Fruit fly (Drosophila melanogaster) whole organism, embryonic: ENCODE measurements around the gene CG32036.
A peak's percentile ranks its signal among the peaks of the same experiment; 100 is the strongest.

Experiments used
- ATbp ChIP-seq: fragments of 200-800 bp; sonication (Bioruptor generic); optimal IDR thresholded peaks from 2 replicates; lab custom pipeline; 2017; ENCODE audit warnings: missing biosample characterization, mild to moderate bottlenecking, missing genetic modification characterization, missing genetic modification reagents
- Asciz ChIP-seq: fragments of 200-800 bp; sonication (Bioruptor generic); optimal IDR thresholded peaks from 2 replicates; lab custom pipeline; 2017; ENCODE audit warnings: missing biosample characterization, mild to moderate bottlenecking, missing genetic modification characterization, missing genetic modification reagents
- Bdp1 ChIP-seq: fragments of 200-800 bp; sonication (Bioruptor generic); optimal IDR thresholded peaks from 3 replicates; lab custom pipeline; 2016; ENCODE audit warnings: missing biosample characterization, missing genetic modification characterization
- CG12071 ChIP-seq: fragments of 200-800 bp; sonication (Bioruptor generic); optimal IDR thresholded peaks from 3 replicates; lab custom pipeline; 2018; ENCODE audit warnings: missing biosample characterization, mild to moderate bottlenecking, missing genetic modification characterization
- CG12659 ChIP-seq: fragments of 200-800 bp; sonication (Bioruptor generic); optimal IDR thresholded peaks from 3 replicates; lab custom pipeline; 2017; ENCODE audit warnings: mild to moderate bottlenecking, missing biosample characterization, missing genetic modification reagents, missing genetic modification characterization
- CG12769 ChIP-seq: fragments of 200-800 bp; sonication (Bioruptor generic); optimal IDR thresholded peaks from 2 replicates; lab custom pipeline; 2019; ENCODE audit warnings: missing biosample characterization, mild to moderate bottlenecking, missing genetic modification characterization, moderate library complexity
- CG1603 ChIP-seq: fragments of 200-800 bp; sonication (Bioruptor generic); optimal IDR thresholded peaks from 2 replicates; lab custom pipeline; 2019; ENCODE audit warnings: missing biosample characterization, mild to moderate bottlenecking, missing genetic modification characterization, moderate library complexity
- CG17829 ChIP-seq: fragments of 200-800 bp; optimal IDR thresholded peaks from 2 replicates; lab custom pipeline; 2019; ENCODE audit warnings: missing biosample characterization, mild to moderate bottlenecking, missing genetic modification characterization, moderate library complexity
- CG18262 ChIP-seq: fragments of 200-800 bp; optimal IDR thresholded peaks from 3 replicates; lab custom pipeline; 2019; ENCODE audit warnings: missing biosample characterization, mild to moderate bottlenecking, missing genetic modification characterization, moderate library complexity
- CG2116 ChIP-seq: fragments of 200-800 bp; sonication (Bioruptor generic); optimal IDR thresholded peaks from 3 replicates; lab custom pipeline; 2018; ENCODE audit warnings: missing biosample characterization, mild to moderate bottlenecking, missing genetic modification characterization
- CG3065 ChIP-seq: fragments of 200-800 bp; sonication (Bioruptor generic); optimal IDR thresholded peaks from 2 replicates; lab custom pipeline; 2016; ENCODE audit warnings: missing biosample characterization, missing genetic modification characterization
- CG31224 ChIP-seq: fragments of 200-800 bp; sonication (Bioruptor generic); IDR thresholded peaks from 2 replicates; pipeline ENCODE4 v1.3.6; 2022; ENCODE audit warnings: missing biosample characterization, missing genetic modification characterization
- CG32532 ChIP-seq: fragments of 200-800 bp; sonication (Bioruptor generic); IDR thresholded peaks from 2 replicates; pipeline ENCODE4 v1.3.6; 2022; ENCODE audit warnings: missing biosample characterization, missing genetic modification characterization
- CG3407 ChIP-seq: fragments of 200-800 bp; sonication (Bioruptor generic); optimal IDR thresholded peaks from 2 replicates; lab custom pipeline; 2018; ENCODE audit warnings: missing biosample characterization, mild to moderate bottlenecking, missing genetic modification characterization
- CG34224 ChIP-seq: fragments of 200-800 bp; sonication (Bioruptor generic); IDR thresholded peaks from 3 replicates; pipeline ENCODE4 v1.3.6; 2022; ENCODE audit warnings: missing biosample characterization, missing genetic modification characterization; ENCODE audit not compliant: partially characterized antibody
- CG4328 ChIP-seq: fragments of 200-800 bp; sonication (Bioruptor generic); optimal IDR thresholded peaks from 3 replicates; lab custom pipeline; 2017; ENCODE audit warnings: missing biosample characterization, missing genetic modification reagents, missing genetic modification characterization
- CG4730 ChIP-seq: fragments of 200-800 bp; sonication (Bioruptor generic); IDR thresholded peaks from 2 replicates; pipeline ENCODE4 v1.3.6; 2022; ENCODE audit warnings: missing biosample characterization, missing genetic modification characterization
- CG7357 ChIP-seq: fragments of 200-800 bp; sonication (Bioruptor generic); IDR thresholded peaks from 3 replicates; pipeline ENCODE4 v1.3.6; 2022; ENCODE audit warnings: missing biosample characterization, missing genetic modification characterization
- CG8290 ChIP-seq, 3 experiments: fragments of 200-800 bp; sonication (Bioruptor generic); optimal IDR thresholded peaks; 2 replicates each; lab custom pipeline; 2016 to 2019; ENCODE audit warnings: missing biosample characterization in 3 of 3, missing genetic modification characterization in 3 of 3, mild to moderate bottlenecking in 2 of 3, moderate library complexity in 1 of 3
- CG8388 ChIP-seq: fragments of 200-800 bp; sonication (Bioruptor generic); optimal IDR thresholded peaks from 2 replicates; lab custom pipeline; 2019; ENCODE audit warnings: missing biosample characterization, mild to moderate bottlenecking, missing genetic modification characterization, moderate library complexity
- CG9727 ChIP-seq: fragments of 200-800 bp; sonication (Bioruptor generic); optimal IDR thresholded peaks from 3 replicates; lab custom pipeline; 2017; ENCODE audit warnings: missing biosample characterization, mild to moderate bottlenecking, missing genetic modification characterization
- CG9817 ChIP-seq: fragments of 200-800 bp; sonication (Bioruptor generic); optimal IDR thresholded peaks from 2 replicates; lab custom pipeline; 2018; ENCODE audit warnings: missing biosample characterization, mild to moderate bottlenecking, missing genetic modification characterization, moderate library complexity
- CG9932 ChIP-seq: fragments of 200-800 bp; sonication (Bioruptor generic); IDR thresholded peaks from 2 replicates; pipeline ENCODE4 v1.3.6; 2022; ENCODE audit warnings: missing biosample characterization, missing genetic modification characterization
- Chrac-16 ChIP-seq: fragments of 200-800 bp; sonication (Bioruptor generic); optimal IDR thresholded peaks from 3 replicates; lab custom pipeline; 2016; ENCODE audit warnings: missing biosample characterization, missing genetic modification characterization
- Dll ChIP-seq: fragments of 200-800 bp; sonication (Bioruptor generic); IDR thresholded peaks from 4 replicates; pipeline ENCODE4 v1.3.6; 2022; ENCODE audit warnings: missing biosample characterization, missing genetic modification characterization; ENCODE audit not compliant: partially characterized antibody
- Dp ChIP-seq: fragments of 200-800 bp; sonication (Bioruptor generic); optimal IDR thresholded peaks from 2 replicates; lab custom pipeline; 2018; ENCODE audit warnings: missing biosample characterization, mild to moderate bottlenecking, missing genetic modification characterization, moderate library complexity
- HLH3B ChIP-seq: fragments of 200-800 bp; sonication (Bioruptor generic); IDR thresholded peaks from 2 replicates; pipeline ENCODE4 v1.3.6; 2022; ENCODE audit warnings: missing biosample characterization, missing genetic modification characterization
- HLHmδ ChIP-seq: fragments of 200-800 bp; sonication (Bioruptor generic); optimal IDR thresholded peaks from 2 replicates; lab custom pipeline; 2018; ENCODE audit warnings: missing biosample characterization, mild to moderate bottlenecking, missing genetic modification characterization, moderate library complexity
- Hr3 ChIP-seq: fragments of 200-800 bp; sonication (Bioruptor generic); optimal IDR thresholded peaks from 3 replicates; lab custom pipeline; 2016; ENCODE audit warnings: missing biosample characterization, missing genetic modification characterization
- Lhr ChIP-seq: fragments of 200-800 bp; sonication (Bioruptor generic); optimal IDR thresholded peaks from 3 replicates; lab custom pipeline; 2017; ENCODE audit warnings: mild to moderate bottlenecking, missing biosample characterization, missing genetic modification reagents, missing genetic modification characterization
- MESR4 ChIP-seq: fragments of 200-800 bp; sonication (Bioruptor generic); optimal IDR thresholded peaks from 2 replicates; lab custom pipeline; 2018; ENCODE audit warnings: missing biosample characterization, mild to moderate bottlenecking, missing genetic modification characterization, moderate library complexity
- NK7.1 ChIP-seq: fragments of 200-800 bp; sonication (Bioruptor generic); optimal IDR thresholded peaks from 3 replicates; lab custom pipeline; 2016; ENCODE audit warnings: missing biosample characterization, missing genetic modification characterization
- Nf-YA ChIP-seq: fragments of 200-800 bp; sonication (Bioruptor generic); IDR thresholded peaks from 2 replicates; pipeline ENCODE4 v1.3.6; 2022; ENCODE audit warnings: missing biosample characterization, missing genetic modification characterization
- Nf-YC ChIP-seq: fragments of 200-800 bp; optimal IDR thresholded peaks from 3 replicates; lab custom pipeline; 2019; ENCODE audit warnings: missing biosample characterization, mild to moderate bottlenecking, missing genetic modification characterization, moderate library complexity
- Poxn ChIP-seq: fragments of 200-800 bp; sonication (Bioruptor generic); IDR thresholded peaks from 2 replicates; pipeline ENCODE4 v1.3.6; 2022; ENCODE audit warnings: missing biosample characterization, missing genetic modification characterization
- Rfx ChIP-seq: fragments of 200-800 bp; sonication (Bioruptor generic); IDR thresholded peaks from 2 replicates; pipeline ENCODE4 v1.3.6; 2022; ENCODE audit warnings: missing biosample characterization, missing genetic modification characterization
- dysf ChIP-seq: fragments of 200-800 bp; sonication (Bioruptor generic); IDR thresholded peaks from 3 replicates; pipeline ENCODE4 v1.3.6; 2022; ENCODE audit warnings: missing biosample characterization, missing genetic modification characterization
- esg ChIP-seq: fragments of 200-800 bp; sonication (Bioruptor generic); conservative IDR thresholded peaks from 2 replicates; pipeline ENCODE4 v1.3.6; 2022; ENCODE audit warnings: missing biosample characterization, missing genetic modification characterization
- ewg ChIP-seq: fragments of 200-800 bp; sonication (Bioruptor generic); optimal IDR thresholded peaks from 3 replicates; lab custom pipeline; 2017; ENCODE audit warnings: mild to moderate bottlenecking, missing biosample characterization, missing genetic modification reagents, missing genetic modification characterization
- hkb ChIP-seq, 2 experiments: fragments of 200-800 bp in 1 of 2; fragments of >200 bp in 1 of 2; sonication (Bioruptor generic) in 1 of 2; IDR thresholded peaks in 1 of 2; optimal IDR thresholded peaks in 1 of 2; 2 replicates each; pipeline versions ENCODE4 v1.3.6 to Lab custom; 2017 to 2022; ENCODE audit warnings: missing biosample characterization in 1 of 2, missing genetic modification characterization in 1 of 2
- kah ChIP-seq: fragments of 200-800 bp; sonication (Bioruptor generic); optimal IDR thresholded peaks from 2 replicates; lab custom pipeline; 2018; ENCODE audit warnings: missing biosample characterization, mild to moderate bottlenecking, missing genetic modification characterization
- mam ChIP-seq: fragments of 200-800 bp; sonication (Bioruptor generic); optimal IDR thresholded peaks from 3 replicates; lab custom pipeline; 2016; ENCODE audit warnings: missing biosample characterization, missing genetic modification characterization
- nau ChIP-seq: fragments of 200-800 bp; sonication (Bioruptor generic); optimal IDR thresholded peaks from 3 replicates; lab custom pipeline; 2017; ENCODE audit warnings: missing biosample characterization, mild to moderate bottlenecking, missing genetic modification characterization, missing genetic modification reagents
- nerfin-1 ChIP-seq: fragments of 200-800 bp; sonication (Bioruptor generic); optimal IDR thresholded peaks from 3 replicates; lab custom pipeline; 2019; ENCODE audit warnings: missing biosample characterization, mild to moderate bottlenecking, missing genetic modification characterization, moderate library complexity
- org-1 ChIP-seq: fragments of 200-800 bp; sonication (Bioruptor generic); optimal IDR thresholded peaks from 2 replicates; lab custom pipeline; 2017; ENCODE audit warnings: missing biosample characterization, missing genetic modification characterization
- pzg ChIP-seq: fragments of 200-800 bp; sonication (Bioruptor generic); optimal IDR thresholded peaks from 3 replicates; lab custom pipeline; 2018; ENCODE audit warnings: missing biosample characterization, mild to moderate bottlenecking, missing genetic modification characterization, moderate library complexity
- ranshi ChIP-seq: fragments of 200-800 bp; sonication (Bioruptor generic); IDR thresholded peaks from 2 replicates; pipeline ENCODE4 v1.3.6; 2022; ENCODE audit warnings: missing biosample characterization, missing genetic modification characterization
- ssp ChIP-seq: fragments of 200-800 bp; sonication (Bioruptor generic); IDR thresholded peaks from 2 replicates; pipeline ENCODE4 v1.3.6; 2022; ENCODE audit warnings: missing biosample characterization, missing genetic modification characterization
- tx ChIP-seq: fragments of 200-800 bp; sonication (Bioruptor generic); optimal IDR thresholded peaks from 2 replicates; lab custom pipeline; 2016; ENCODE audit warnings: missing biosample characterization, missing genetic modification characterization

CG32036 gene

dm6 chr3L:9446731-9447238, 42.2 kb downstream of the CG32036 start, which contains the start of gene CG3529 (continued):
- TF ChIP-seq NK7.1 (GFP tag; lab: Kevin White, UChicago): no peak
- peak; percentile 57 for TF ChIP-seq CG1603 (tag; lab: Kevin White, UChicago)
- no peak for TF ChIP-seq CG31224 (GFP tag; lab: Robert Waterston, UW)
- peak; percentile 13 for TF ChIP-seq CG8290 (GFP tag; optimal IDR thresholded peaks at IDR 0.05; lab: Kevin White, UChicago)
- peak; percentile 39 to 42 for TF ChIP-seq CG8290 (tag; optimal IDR thresholded peaks at IDR 0.05; lab: Kevin White, UChicago)
- peak; percentile 47 for TF ChIP-seq CG32532 (GFP tag; lab: Robert Waterston, UW)
- peak; percentile 53 for TF ChIP-seq CG2116 (GFP tag; lab: Kevin White, UChicago)
- TF ChIP-seq Chrac-16 (GFP tag; lab: Kevin White, UChicago): peak; percentile 3
- TF ChIP-seq CG8388 (GFP tag; lab: Kevin White, UChicago): no peak
- TF ChIP-seq mam (GFP tag; lab: Kevin White, UChicago): peak; percentile 14
- TF ChIP-seq Hr3 (GFP tag; lab: Kevin White, UChicago): no peak
- TF ChIP-seq CG12769 (tag; lab: Kevin White, UChicago): peak; percentile 21
- no peak for TF ChIP-seq dysf (GFP tag; lab: Robert Waterston, UW)
- TF ChIP-seq kah (GFP tag; lab: Kevin White, UChicago): peak; percentile 44
- peak; percentile 14 for TF ChIP-seq ewg (GFP tag; lab: Kevin White, UChicago)
- TF ChIP-seq nau (GFP tag; lab: Kevin White, UChicago): peak; percentile 7
- TF ChIP-seq tx: no peak
- TF ChIP-seq ATbp (GFP tag; lab: Kevin White, UChicago): peak; percentile 34
- TF ChIP-seq pzg (GFP tag; lab: Kevin White, UChicago): peak; percentile 69
- TF ChIP-seq CG7357: no peak
- TF ChIP-seq Bdp1 (GFP tag; lab: Kevin White, UChicago): peak; percentile 19
- no peak for TF ChIP-seq org-1 (GFP tag; lab: Kevin White, UChicago)
- peak; percentile 37 for TF ChIP-seq CG17829
- TF ChIP-seq Poxn: no peak
- TF ChIP-seq Nf-YC (tag; lab: Kevin White, UChicago): peak; percentile 31
- peak; percentile 21 for TF ChIP-seq Lhr (GFP tag; lab: Kevin White, UChicago)
- no peak for TF ChIP-seq CG12071 (GFP tag; lab: Kevin White, UChicago)
- TF ChIP-seq CG3065: no peak
- TF ChIP-seq Dll (GFP tag; lab: Robert Waterston, UW): no peak
- TF ChIP-seq CG3407 (GFP tag; lab: Kevin White, UChicago): no peak
- no peak for TF ChIP-seq HLHmδ (GFP tag; lab: Kevin White, UChicago)
- TF ChIP-seq CG9817 (tag; lab: Kevin White, UChicago): peak; percentile 30
- 0 out of 2 replicates have a peak, but pooled peaks have one; percentile 8 for TF ChIP-seq ranshi (GFP tag; lab: Robert Waterston, UW)
- TF ChIP-seq CG9932 (GFP tag; lab: Robert Waterston, UW): peak; percentile 42; the same call in 1 of the 2 replicates
- TF ChIP-seq esg (GFP tag; lab: Robert Waterston, UW): no peak
- TF ChIP-seq CG4730 (GFP tag; lab: Robert Waterston, UW): no peak
- peak; percentile 75 for TF ChIP-seq MESR4 (GFP tag; lab: Kevin White, UChicago)
- TF ChIP-seq HLH3B (GFP tag; lab: Robert Waterston, UW): no peak
- peak; percentile 20 for TF ChIP-seq Dp (GFP tag; lab: Kevin White, UChicago)
- peak; percentile 70 for TF ChIP-seq CG12659
- TF ChIP-seq Nf-YA (GFP tag; lab: Robert Waterston, UW): peak; percentile 53; the same call in 1 of the 2 replicates
- TF ChIP-seq ssp (GFP tag; lab: Robert Waterston, UW): no peak
- TF ChIP-seq Asciz (GFP tag; lab: Kevin White, UChicago): peak; percentile 37
- no peak for TF ChIP-seq hkb (optimal IDR thresholded peaks at IDR 0.05; lab: Kevin White, UChicago)
- 0 out of 2 replicates have a peak, but pooled peaks have one; percentile 23 for TF ChIP-seq hkb (GFP tag; IDR thresholded peaks at IDR 0.05; lab: Robert Waterston, UW)
- peak; percentile 56 for TF ChIP-seq CG4328 (GFP tag; lab: Kevin White, UChicago)
- peak; percentile 61 for TF ChIP-seq Rfx
- TF ChIP-seq CG34224 (GFP tag; lab: Robert Waterston, UW): 0 out of 3 replicates have a peak, but pooled peaks have one; percentile 28
- TF ChIP-seq CG9727: peak; percentile 40
- TF ChIP-seq CG18262 (tag; lab: Kevin White, UChicago): peak; percentile 18
- TF ChIP-seq nerfin-1 (tag; lab: Kevin White, UChicago): peak; percentile 87
